Worm (Caenorhabditis elegans): ENCODE data around the gene srg-2.

ce11 chrIII:6245728-6246127 is 14.3 kb downstream of the srg-2 start, which contains the start of gene bcas-2:
- TF ChIP-seq hlh-6 (tag; optimal IDR thresholded peaks at IDR 0.05) (no peak), ceh-6 (GFP tag; optimal IDR thresholded peaks at IDR 0.05) (no peak), pqm-1 (tag; optimal IDR thresholded peaks at IDR 0.05) (no peak), nhr-11 (tag; optimal IDR thresholded peaks at IDR 0.05) (no peak), nhr-232 (tag; optimal IDR thresholded peaks at IDR 0.05) (no peak), elt-2 (tag; optimal IDR thresholded peaks at IDR 0.05) (no peak), unc-3 (GFP tag; conservative IDR thresholded peaks at IDR 0.05) (no peak), unc-3 (tag; optimal IDR thresholded peaks at IDR 0.05) (no peak), ceh-30 (tag; optimal IDR thresholded peaks at IDR 0.05) (no peak), ceh-24 (tag; optimal IDR thresholded peaks at IDR 0.05) (no peak), rnt-1 (tag; optimal IDR thresholded peaks at IDR 0.05) (no peak), tbx-7 (tag; optimal IDR thresholded peaks at IDR 0.05) (no peak), npax-4 (tag; optimal IDR thresholded peaks at IDR 0.05) (no peak)
